Worm (Caenorhabditis elegans) whole organism, early embryonic: ENCODE measurements around the gene lgc-52.
A peak's percentile ranks its signal among the peaks of the same experiment; 100 is the strongest.

Experiments used
- B0310.2 ChIP-seq: sonication (generic microtip); optimal IDR thresholded peaks from 2 replicates; lab custom pipeline; 2016; ENCODE audit warnings: mild to moderate bottlenecking, missing genetic modification characterization, missing compliant biosample characterization
- F13C5.2 ChIP-seq: sonication (generic microtip); optimal IDR thresholded peaks from 2 replicates; lab custom pipeline; 2017; ENCODE audit warnings: mild to moderate bottlenecking, missing genetic modification characterization, inconsistent platforms, missing compliant biosample characterization
- aly-1 ChIP-seq: sonication (generic microtip); optimal IDR thresholded peaks from 2 replicates; lab custom pipeline; 2016; ENCODE audit warnings: missing genetic modification characterization, missing compliant biosample characterization
- ama-1 ChIP-seq: fragments of 150-350 bp; optimal IDR thresholded peaks from 2 replicates; lab custom pipeline; 2014
- ceh-13 ChIP-seq: fragments of 200-800 bp; sonication (Bioruptor generic); optimal IDR thresholded peaks from 2 replicates; lab custom pipeline; 2018; ENCODE audit warnings: mild to moderate bottlenecking, missing genetic modification characterization, missing compliant biosample characterization
- ceh-36 ChIP-seq: sonication (generic microtip); optimal IDR thresholded peaks from 2 replicates; lab custom pipeline; 2016; ENCODE audit warnings: missing genetic modification characterization, inconsistent platforms, missing compliant biosample characterization
- ets-7 ChIP-seq: sonication (generic microtip); optimal IDR thresholded peaks from 2 replicates; lab custom pipeline; 2016; ENCODE audit warnings: missing genotype, missing genetic modification characterization, missing compliant biosample characterization
- flt-1 ChIP-seq: fragments of 200-800 bp; sonication (Bioruptor generic); IDR thresholded peaks from 2 replicates; pipeline ENCODE4 v1.3.6; 2022; ENCODE audit warnings: missing genetic modification characterization, missing compliant biosample characterization
- hmbx-1 ChIP-seq: sonication (generic microtip); optimal IDR thresholded peaks from 2 replicates; lab custom pipeline; 2016; ENCODE audit warnings: mild to moderate bottlenecking, missing genetic modification characterization, missing compliant biosample characterization
- hmg-4 ChIP-seq: fragments of 200-800 bp; sonication (Bioruptor generic); optimal IDR thresholded peaks from 2 replicates; lab custom pipeline; 2018; ENCODE audit warnings: mild to moderate bottlenecking, missing genetic modification characterization, missing compliant biosample characterization
- hnd-1 ChIP-seq: sonication (generic microtip); optimal IDR thresholded peaks from 2 replicates; lab custom pipeline; 2016; ENCODE audit warnings: missing genetic modification characterization, missing compliant biosample characterization
- pes-1 ChIP-seq: fragments of 200-800 bp; sonication (Bioruptor generic); IDR thresholded peaks from 2 replicates; pipeline ENCODE4 v1.3.6; 2022; ENCODE audit warnings: missing genetic modification reagents, missing genetic modification characterization, missing compliant biosample characterization
- scrt-1 ChIP-seq: fragments of 200-800 bp; sonication (Bioruptor generic); IDR thresholded peaks from 2 replicates; pipeline ENCODE4 v1.3.6; 2022; ENCODE audit warnings: missing genetic modification characterization, missing compliant biosample characterization
- sea-1 ChIP-seq: fragments of 200-800 bp; sonication (Bioruptor generic); conservative IDR thresholded peaks from 2 replicates; pipeline ENCODE4 v1.3.6; 2022; ENCODE audit warnings: missing genetic modification characterization, missing compliant biosample characterization
- tbx-11 ChIP-seq: fragments of 200-800 bp; sonication (Bioruptor generic); IDR thresholded peaks from 2 replicates; pipeline ENCODE4 v1.3.6; 2022; ENCODE audit warnings: missing genetic modification characterization, missing compliant biosample characterization
- tbx-37 ChIP-seq: fragments of 200-800 bp; sonication (Bioruptor generic); conservative IDR thresholded peaks from 2 replicates; pipeline ENCODE4 v1.3.6; 2022; ENCODE audit warnings: missing genetic modification reagents, missing genetic modification characterization, missing compliant biosample characterization
- tra-4 ChIP-seq: sonication (generic microtip); optimal IDR thresholded peaks from 2 replicates; lab custom pipeline; 2017; ENCODE audit warnings: missing genetic modification characterization, missing compliant biosample characterization

The lgc-52 gene

DNA sequence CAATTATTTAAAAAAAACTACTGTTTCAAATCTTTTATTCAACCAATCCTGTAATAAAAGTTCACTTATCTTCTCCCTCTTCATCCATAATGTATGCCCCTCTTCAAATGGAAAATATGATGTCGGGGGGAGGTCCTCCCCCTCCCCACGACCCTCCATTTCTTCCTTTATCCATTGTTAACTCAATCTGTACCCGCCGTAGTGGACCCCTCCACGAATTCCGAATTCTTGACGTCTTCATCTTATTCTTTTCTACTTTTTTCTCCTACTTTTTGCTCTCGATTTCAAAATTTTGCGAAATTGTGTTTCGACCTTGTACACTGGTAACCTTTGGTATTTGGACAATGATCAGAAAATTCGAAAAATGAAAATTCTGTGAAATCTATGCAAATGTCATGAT is at the start of gene lgc-52:
lgc-52 (plus strand) TSS at position 268 of the 400 bp plus-strand sequence.
- TF ChIP-seq hnd-1 (tag; lab: Kevin White, UChicago) (no peak), aly-1 (tag; lab: Kevin White, UChicago) (no peak)

DNA sequence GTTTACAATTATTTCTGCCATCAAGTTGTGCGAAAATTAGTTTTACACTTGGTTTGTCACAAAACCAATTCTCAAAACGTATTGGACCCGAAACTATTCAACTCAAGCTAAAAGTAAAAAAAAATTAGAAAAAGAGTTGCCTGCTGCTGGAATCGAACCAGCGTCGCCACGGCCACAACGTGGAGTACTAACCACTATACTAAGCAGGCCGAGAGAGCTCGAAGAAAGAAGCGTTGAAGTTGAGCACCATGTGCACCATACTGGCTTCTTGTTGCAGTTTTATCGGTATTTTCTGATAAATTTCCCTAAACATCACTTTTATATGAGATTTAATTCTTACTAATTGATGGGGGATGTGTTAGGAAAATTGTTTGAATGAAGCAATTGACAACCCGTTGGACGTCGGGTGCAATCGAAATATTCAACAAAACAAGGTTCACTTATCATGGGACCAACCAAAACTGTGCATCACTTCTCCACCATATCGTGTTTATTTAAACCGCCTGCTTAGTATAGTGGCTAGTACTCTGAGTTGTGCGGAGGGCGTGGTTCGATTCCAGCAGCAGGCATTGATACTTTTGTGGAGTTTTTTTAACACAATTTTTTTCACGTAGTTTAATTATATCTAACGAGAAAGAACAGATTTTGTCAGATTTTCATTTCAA is 48.3 kb upstream of the lgc-52 start:
- TF ChIP-seq ceh-36 (tag; lab: Kevin White, UChicago) (no peak), tbx-11 (no peak), hmbx-1 (tag; lab: Kevin White, UChicago) (no peak), flt-1 (no peak), hmg-4 (no peak)

- TF ChIP-seq pes-1 = peak; percentile 52
- 0 out of 2 replicates have a peak, but pooled peaks have one; percentile 25 for TF ChIP-seq tbx-11
- peak; percentile 62; the same call in 1 of the 2 replicates for TF ChIP-seq sea-1 (GFP tag; lab: Robert Waterston, UW)
These were observed 47.5 kb upstream of the lgc-52 start for ce11 chrIV:15188298-15188883.

DNA sequence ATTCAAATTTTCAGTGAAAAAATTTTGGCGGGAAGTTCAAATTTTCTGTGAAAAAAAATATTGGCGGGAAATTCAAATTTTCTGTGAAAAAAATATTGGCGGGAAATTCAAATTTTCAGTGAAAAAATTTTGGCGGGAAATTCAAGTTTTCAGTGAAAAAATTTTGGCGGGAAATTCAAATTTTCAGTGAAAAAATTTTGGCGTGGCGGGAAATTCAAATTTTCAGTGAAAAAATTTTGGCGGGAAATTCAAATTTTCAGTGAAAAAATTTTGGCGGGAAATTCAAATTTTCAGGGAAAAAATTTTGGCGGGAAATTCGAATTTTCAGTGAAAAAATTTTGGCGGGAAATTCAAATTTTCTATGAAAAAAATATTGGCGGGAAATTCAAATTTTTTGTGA is 46.5 kb upstream of the lgc-52 start:
- TF ChIP-seq pes-1 = peak; percentile 81
- TF ChIP-seq scrt-1 (GFP tag; lab: Robert Waterston, UW) = 0 out of 2 replicates have a peak, but pooled peaks have one; percentile 15
- TF ChIP-seq sea-1 (GFP tag; lab: Robert Waterston, UW) = 0 out of 2 replicates have a peak, but pooled peaks have one; percentile 64
- 0 out of 2 replicates have a peak, but pooled peaks have one; percentile 35 for TF ChIP-seq flt-1
- TF ChIP-seq tbx-37 (GFP tag; lab: Robert Waterston, UW) = peak; percentile 70

ce11 chrIV:15202923-15203322 is 33.0 kb upstream of the lgc-52 start, which contains the start of gene sra-30:
Gene sra-30, minus strand, starts transcription at chrIV:15203023.
- no peak for TF ChIP-seq ceh-36 (tag; lab: Kevin White, UChicago)
- TF ChIP-seq ceh-13 (GFP tag; lab: Kevin White, UChicago) = no peak
- no peak for TF ChIP-seq ama-1 (lab: Kevin White, UChicago)
- TF ChIP-seq hmbx-1 (tag; lab: Kevin White, UChicago) = no peak
- no peak for TF ChIP-seq B0310.2
- no peak for TF ChIP-seq hnd-1 (tag; lab: Kevin White, UChicago)
- no peak for TF ChIP-seq scrt-1 (GFP tag; lab: Robert Waterston, UW)
- TF ChIP-seq aly-1 (tag; lab: Kevin White, UChicago) = no peak
- no peak for TF ChIP-seq sea-1 (GFP tag; lab: Robert Waterston, UW)
- no peak for TF ChIP-seq tbx-37 (GFP tag; lab: Robert Waterston, UW)
- no peak for TF ChIP-seq flt-1
- TF ChIP-seq tbx-11 = no peak
- no peak for TF ChIP-seq hmg-4
- no peak for TF ChIP-seq F13C5.2 (tag; lab: Kevin White, UChicago)
- no peak for TF ChIP-seq tra-4 (tag; lab: Kevin White, UChicago)
- no peak for TF ChIP-seq ets-7
- TF ChIP-seq pes-1 = no peak

- TF ChIP-seq tbx-37 (GFP tag; lab: Robert Waterston, UW) (no peak), ceh-36 (tag; lab: Kevin White, UChicago) (no peak), F13C5.2 (tag; lab: Kevin White, UChicago) (no peak), ets-7 (no peak), tbx-11 (no peak), B0310.2 (no peak), flt-1 (no peak), ceh-13 (GFP tag; lab: Kevin White, UChicago) (no peak), aly-1 (tag; lab: Kevin White, UChicago) (no peak), tra-4 (tag; lab: Kevin White, UChicago) (no peak), sea-1 (GFP tag; lab: Robert Waterston, UW) (no peak), hmbx-1 (tag; lab: Kevin White, UChicago) (no peak), ama-1 (lab: Kevin White, UChicago) (no peak), pes-1 (no peak), hmg-4 (no peak), scrt-1 (GFP tag; lab: Robert Waterston, UW) (no peak), hnd-1 (tag; lab: Kevin White, UChicago) (no peak)
These were observed 29.3 kb upstream of the lgc-52 start for ce11 chrIV:15206649-15207048.

DNA sequence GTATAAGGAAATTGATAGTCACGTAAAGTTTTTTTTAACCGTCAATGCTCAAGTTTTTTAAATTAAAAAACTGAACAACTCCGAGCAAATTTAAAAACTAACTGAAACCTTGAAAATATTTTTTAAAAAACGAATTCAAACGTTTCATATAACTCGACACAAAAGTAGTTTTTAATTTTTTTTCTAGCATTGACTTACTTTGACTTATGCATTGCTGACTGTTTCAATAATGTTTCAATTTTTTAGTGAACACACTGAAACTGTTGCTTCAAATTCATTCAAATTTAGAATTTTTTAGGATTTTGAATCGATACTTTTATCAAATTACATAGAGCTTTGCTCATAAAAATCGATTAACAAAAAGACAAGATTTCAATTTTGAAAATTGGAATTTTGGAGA is 25.4 kb upstream of the lgc-52 start:
- TF ChIP-seq aly-1 (tag; lab: Kevin White, UChicago) (no peak), tra-4 (tag; lab: Kevin White, UChicago) (no peak), ceh-36 (tag; lab: Kevin White, UChicago) (no peak), tbx-37 (GFP tag; lab: Robert Waterston, UW) (no peak), ceh-13 (GFP tag; lab: Kevin White, UChicago) (no peak), F13C5.2 (tag; lab: Kevin White, UChicago) (no peak), B0310.2 (no peak), hmbx-1 (tag; lab: Kevin White, UChicago) (no peak), pes-1 (no peak), hmg-4 (no peak), scrt-1 (GFP tag; lab: Robert Waterston, UW) (no peak), ama-1 (lab: Kevin White, UChicago) (no peak), sea-1 (GFP tag; lab: Robert Waterston, UW) (no peak), flt-1 (no peak), tbx-11 (no peak), ets-7 (no peak), hnd-1 (tag; lab: Kevin White, UChicago) (no peak)

ce11 chrIV:15214694-15215093 is 21.2 kb upstream of the lgc-52 start:
- TF ChIP-seq ama-1 (lab: Kevin White, UChicago) (no peak), flt-1 (no peak), aly-1 (tag; lab: Kevin White, UChicago) (no peak), ceh-13 (GFP tag; lab: Kevin White, UChicago) (no peak)
